Worm (Caenorhabditis elegans): Measurements from ENCODE around the gene C14B4.2.

ce11 chrV:19391242-19391641 lies 28.8 kb upstream of the C14B4.2 start:
- no peak for TF ChIP-seq mdl-1 (tag; optimal IDR thresholded peaks at IDR 0.05)
- TF ChIP-seq R02D3.7 (tag; optimal IDR thresholded peaks at IDR 0.05): no peak
- TF ChIP-seq nhr-11 (tag; optimal IDR thresholded peaks at IDR 0.05): no peak
- TF ChIP-seq nhr-25 (tag; optimal IDR thresholded peaks at IDR 0.05): no peak
- TF ChIP-seq ama-1 (optimal IDR thresholded peaks at IDR 0.05): no peak
- no peak for TF ChIP-seq aly-2 (tag; optimal IDR thresholded peaks at IDR 0.05)
- no peak for TF ChIP-seq nhr-23 (tag; optimal IDR thresholded peaks at IDR 0.05)
- TF ChIP-seq ztf-1 (GFP tag; conservative IDR thresholded peaks at IDR 0.05): no peak
- TF ChIP-seq skn-1 (tag; optimal IDR thresholded peaks at IDR 0.05): no peak
- no peak for TF ChIP-seq lin-39 (tag; optimal IDR thresholded peaks at IDR 0.05)

Data from whole organism, L2 larva.